Fruit fly (Drosophila melanogaster) whole organism, adult: ENCODE measurements around the gene TAF1B.

Experiments
- CG11617 ChIP-seq: fragments of 200-800 bp; sonication (Bioruptor generic); optimal IDR thresholded peaks from 2 replicates; lab custom pipeline; 2017; ENCODE audit warnings: mild to moderate bottlenecking, missing biosample characterization, missing genetic modification reagents, missing genetic modification characterization
- CG12768 ChIP-seq: fragments of 200-800 bp; sonication (Bioruptor generic); optimal IDR thresholded peaks from 2 replicates; lab custom pipeline; 2017; ENCODE audit warnings: missing biosample characterization, missing genetic modification characterization, mild to moderate bottlenecking, moderate library complexity, missing genetic modification reagents
- CG14711 ChIP-seq: fragments of 200-800 bp; sonication (Bioruptor generic); optimal IDR thresholded peaks from 2 replicates; lab custom pipeline; 2018; ENCODE audit warnings: missing biosample characterization, mild to moderate bottlenecking, missing genetic modification characterization, moderate library complexity
- CG1620 ChIP-seq: fragments of 200-800 bp; sonication (Bioruptor generic); optimal IDR thresholded peaks from 2 replicates; lab custom pipeline; 2016; ENCODE audit warnings: missing biosample characterization, missing genetic modification characterization
- CG7045 ChIP-seq: fragments of 200-800 bp; sonication (Bioruptor generic); optimal IDR thresholded peaks from 2 replicates; lab custom pipeline; 2017; ENCODE audit warnings: missing biosample characterization, mild to moderate bottlenecking, missing genetic modification characterization
- CG7101 ChIP-seq: fragments of 200-800 bp; sonication (Bioruptor generic); optimal IDR thresholded peaks from 2 replicates; lab custom pipeline; 2018; ENCODE audit warnings: missing biosample characterization, mild to moderate bottlenecking, missing genetic modification characterization, moderate library complexity
- Crg-1 ChIP-seq: fragments of 200-800 bp; sonication (Bioruptor generic); optimal IDR thresholded peaks from 2 replicates; lab custom pipeline; 2016; ENCODE audit warnings: missing biosample characterization, missing genetic modification characterization
- Hr96 ChIP-seq: fragments of 200-800 bp; sonication (Bioruptor generic); optimal IDR thresholded peaks from 2 replicates; lab custom pipeline; 2016; ENCODE audit warnings: missing biosample characterization, missing genetic modification characterization
- bab1 ChIP-seq: fragments of 200-800 bp; sonication (Bioruptor generic); optimal IDR thresholded peaks from 3 replicates; lab custom pipeline; 2019; ENCODE audit warnings: missing biosample characterization, mild to moderate bottlenecking, missing genetic modification characterization, moderate library complexity
- cic ChIP-seq: fragments of 200-800 bp; sonication (Bioruptor generic); optimal IDR thresholded peaks from 2 replicates; lab custom pipeline; 2017; ENCODE audit warnings: missing biosample characterization, mild to moderate bottlenecking, missing genetic modification characterization, moderate library complexity
- cnc ChIP-seq, 2 experiments: fragments of >200 bp; optimal IDR thresholded peaks; 2 replicates each; lab custom pipeline; 2017
- ovo ChIP-seq: fragments of 200-800 bp; sonication (Bioruptor generic); optimal IDR thresholded peaks from 2 replicates; lab custom pipeline; 2016; ENCODE audit warnings: missing biosample characterization, missing genetic modification characterization
- tj ChIP-seq: fragments of 200-800 bp; sonication (Bioruptor generic); optimal IDR thresholded peaks from 3 replicates; lab custom pipeline; 2017; ENCODE audit warnings: missing biosample characterization, mild to moderate bottlenecking, missing genetic modification characterization, moderate library complexity
- toe ChIP-seq: fragments of 200-800 bp; sonication (Bioruptor generic); optimal IDR thresholded peaks from 2 replicates; lab custom pipeline; 2016; ENCODE audit warnings: missing biosample characterization, missing genetic modification characterization

DNA sequence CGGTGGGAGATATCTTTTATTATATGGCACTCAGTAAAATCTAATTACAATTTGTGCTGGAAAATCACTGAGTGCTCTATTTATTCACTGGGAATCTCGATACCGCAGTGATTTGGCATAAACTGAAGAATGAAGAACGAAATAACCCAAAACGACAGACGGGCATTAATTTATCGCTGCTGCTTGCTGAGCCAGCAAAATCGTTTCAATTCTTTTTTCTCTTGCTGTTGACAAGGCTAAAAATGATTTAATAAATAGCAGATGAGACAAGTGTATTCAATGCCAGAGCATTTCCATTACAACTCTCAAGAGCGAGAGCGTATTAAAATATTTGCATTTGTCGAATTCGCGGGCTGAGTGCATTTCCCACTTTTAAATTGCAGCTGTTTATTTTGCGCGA is 28.2 kb downstream of the TAF1B start:
- no peak for TF ChIP-seq CG1620
- no peak for TF ChIP-seq ovo (GFP tag; lab: Kevin White, UChicago)
- no peak for TF ChIP-seq CG14711
- TF ChIP-seq tj (GFP tag; lab: Kevin White, UChicago) = peak; percentile 96
- no peak for TF ChIP-seq bab1 (GFP tag; lab: Kevin White, UChicago)
- no peak for TF ChIP-seq cnc (optimal IDR thresholded peaks at IDR 0.05; lab: Kevin White, UChicago)
- TF ChIP-seq CG7045 = no peak
- TF ChIP-seq Hr96 (GFP tag; lab: Kevin White, UChicago) = no peak
- TF ChIP-seq toe (GFP tag; lab: Kevin White, UChicago) = no peak
- TF ChIP-seq CG11617 (GFP tag; lab: Kevin White, UChicago) = no peak
- TF ChIP-seq CG7101 (tag; lab: Kevin White, UChicago) = no peak
- no peak for TF ChIP-seq Crg-1 (GFP tag; lab: Kevin White, UChicago)
- TF ChIP-seq cic (GFP tag; lab: Kevin White, UChicago) = no peak
- no peak for TF ChIP-seq CG12768 (GFP tag; lab: Kevin White, UChicago)
